ENCODE assay signal across 8 worm cellular contexts in genomic region chrII:7631171-7631570, ce11.
A peak's percentile ranks its signal among the peaks of the same experiment; 100 is the strongest.
TF ChIP-seq lines count a peak whose summit lies in the region.

No protein-coding gene starts in this region.

TF ChIP-seq in whole organism, L1 larva, 84 proteins besides CTCF, POLR2A, EP300 and RAD21 (continues in another document):
- TF ChIP-seq lin-13 (GFP tag; optimal IDR thresholded peaks at IDR 0.05; lab: Kevin White, UChicago) = no peak
- TF ChIP-seq nhr-84 (tag; optimal IDR thresholded peaks at IDR 0.05; lab: Kevin White, UChicago) = no peak
- TF ChIP-seq mep-1 (tag; optimal IDR thresholded peaks at IDR 0.05; lab: Kevin White, UChicago) = peak; percentile 7
- TF ChIP-seq pag-3 (tag; optimal IDR thresholded peaks at IDR 0.05; lab: Kevin White, UChicago; ENCODE audit: borderline replicate concordance, insufficient read depth) = no peak
- no peak for TF ChIP-seq ceh-90 (tag; optimal IDR thresholded peaks at IDR 0.05; lab: Kevin White, UChicago)
- no peak for TF ChIP-seq unc-98 (GFP tag; IDR thresholded peaks at IDR 0.05; lab: Robert Waterston, UW)
- no peak for TF ChIP-seq dsc-1 (tag; optimal IDR thresholded peaks at IDR 0.05; lab: Kevin White, UChicago)
- TF ChIP-seq tbx-2 (tag; optimal IDR thresholded peaks at IDR 0.05; lab: Kevin White, UChicago) = peak; percentile 37
- TF ChIP-seq isw-1 (GFP tag; IDR thresholded peaks at IDR 0.05; lab: Robert Waterston, UW) = no peak
- no peak for TF ChIP-seq aha-1 (tag; optimal IDR thresholded peaks at IDR 0.05; lab: Kevin White, UChicago)
- TF ChIP-seq jun-1 (tag; optimal IDR thresholded peaks at IDR 0.05; lab: Kevin White, UChicago) = no peak
- no peak for TF ChIP-seq ceh-8 (GFP tag; optimal IDR thresholded peaks at IDR 0.05; lab: Kevin White, UChicago)

TF ChIP-seq in whole organism, L2 larva, 48 proteins besides CTCF, POLR2A, EP300 and RAD21 (continues in another document):
- TF ChIP-seq nhr-21 (tag; optimal IDR thresholded peaks at IDR 0.05; lab: Kevin White, UChicago) (peak; percentile 87), sma-9 (GFP tag; optimal IDR thresholded peaks at IDR 0.05; lab: Kevin White, UChicago) (peak; percentile 91), sma-9 (tag; optimal IDR thresholded peaks at IDR 0.05; lab: Kevin White, UChicago) (no peak), gmeb-1 (tag; optimal IDR thresholded peaks at IDR 0.05; lab: Kevin White, UChicago) (peak; percentile 35), blmp-1 (tag; optimal IDR thresholded peaks at IDR 0.05; lab: Kevin White, UChicago; ENCODE audit: insufficient read depth) (peak; percentile 77), mab-5 (tag; optimal IDR thresholded peaks at IDR 0.05; lab: Kevin White, UChicago) (no peak), sma-3 (GFP tag; optimal IDR thresholded peaks at IDR 0.05; lab: Kevin White, UChicago) (peak; percentile 69), fos-1 (tag; optimal IDR thresholded peaks at IDR 0.05; lab: Kevin White, UChicago) (peak; percentile 45), crh-2 (tag; optimal IDR thresholded peaks at IDR 0.05; lab: Kevin White, UChicago) (peak; percentile 10), egl-27 (tag; optimal IDR thresholded peaks at IDR 0.05; lab: Kevin White, UChicago) (peak; percentile 62), elt-1 (tag; optimal IDR thresholded peaks at IDR 0.05; lab: Kevin White, UChicago) (no peak)

TF ChIP-seq in whole organism, L3 larva, 47 proteins besides CTCF, POLR2A, EP300 and RAD21 (continues in another document):
- no peak for TF ChIP-seq daf-12 (tag; optimal IDR thresholded peaks at IDR 0.05; lab: Kevin White, UChicago)
- TF ChIP-seq lin-15B (tag; optimal IDR thresholded peaks at IDR 0.05; lab: Kevin White, UChicago) = peak; percentile 3
- TF ChIP-seq nhr-25 (tag; optimal IDR thresholded peaks at IDR 0.05; lab: Kevin White, UChicago) = peak; percentile 63
- peak; percentile 90 for TF ChIP-seq nhr-23 (tag; optimal IDR thresholded peaks at IDR 0.05; lab: Kevin White, UChicago)
- no peak for TF ChIP-seq ztf-11 (tag; optimal IDR thresholded peaks at IDR 0.05; lab: Kevin White, UChicago)
- TF ChIP-seq sea-2 (GFP tag; optimal IDR thresholded peaks at IDR 0.05; lab: Kevin White, UChicago) = no peak
- peak in 2 of 3 experiments; percentile 35 to 95 for TF ChIP-seq elt-3 (tag; optimal IDR thresholded peaks at IDR 0.05; lab: Kevin White, UChicago)
- TF ChIP-seq unc-62 (GFP tag; optimal IDR thresholded peaks at IDR 0.05; lab: Kevin White, UChicago) = peak; percentile 52
- peak; percentile 27 for TF ChIP-seq ceh-28 (tag; optimal IDR thresholded peaks at IDR 0.05; lab: Kevin White, UChicago)
- TF ChIP-seq hmg-11 (tag; optimal IDR thresholded peaks at IDR 0.05; lab: Kevin White, UChicago) = no peak
- no peak for TF ChIP-seq nhr-12 (tag; optimal IDR thresholded peaks at IDR 0.05; lab: Kevin White, UChicago)
- TF ChIP-seq fkh-2 (tag; optimal IDR thresholded peaks at IDR 0.05; lab: Kevin White, UChicago) = no peak

TF ChIP-seq in whole organism, L4 larva, 104 proteins besides CTCF, POLR2A, EP300 and RAD21 (continues in another document):
- no peak for TF ChIP-seq Y5F2A.4 (GFP tag; optimal IDR thresholded peaks at IDR 0.05; lab: Kevin White, UChicago)
- TF ChIP-seq lin-1 (GFP tag; IDR thresholded peaks at IDR 0.05; lab: Robert Waterston, UW) = no peak
- no peak for TF ChIP-seq ama-1 (optimal IDR thresholded peaks at IDR 0.05; lab: Kevin White, UChicago)
- peak; percentile 12 for TF ChIP-seq hlh-11 (tag; optimal IDR thresholded peaks at IDR 0.05; lab: Kevin White, UChicago)
- TF ChIP-seq daf-8 (GFP tag; IDR thresholded peaks at IDR 0.05; lab: Robert Waterston, UW) = no peak
- no peak for TF ChIP-seq fos-1 (tag; optimal IDR thresholded peaks at IDR 0.05; lab: Kevin White, UChicago)
- TF ChIP-seq mdt-29 (GFP tag; IDR thresholded peaks at IDR 0.05; lab: Robert Waterston, UW) = no peak
- TF ChIP-seq hif-1 (tag; optimal IDR thresholded peaks at IDR 0.05; lab: Kevin White, UChicago) = no peak
- no peak for TF ChIP-seq F49E8.2 (tag; optimal IDR thresholded peaks at IDR 0.05; lab: Kevin White, UChicago; ENCODE audit: borderline replicate concordance)
- TF ChIP-seq lim-7 (GFP tag; IDR thresholded peaks at IDR 0.05; lab: Robert Waterston, UW) = no peak
- 0 out of 2 replicates have a peak, but pooled peaks have one; percentile 14 for TF ChIP-seq ctbp-1 (GFP tag; IDR thresholded peaks at IDR 0.05; lab: Robert Waterston, UW)
- TF ChIP-seq mes-2 (tag; optimal IDR thresholded peaks at IDR 0.05; lab: Kevin White, UChicago; ENCODE audit: poor library complexity, severe bottlenecking) = no peak

TF ChIP-seq in whole organism, late embryonic, 69 proteins besides CTCF, POLR2A, EP300 and RAD21:
- TF ChIP-seq elt-2 (tag; optimal IDR thresholded peaks at IDR 0.05; lab: Kevin White, UChicago) (peak; percentile 76), K02D7.2 (tag; optimal IDR thresholded peaks at IDR 0.05; lab: Kevin White, UChicago) (no peak)

TF ChIP-seq in whole organism, midembryonic, 9 proteins besides CTCF, POLR2A, EP300 and RAD21:
- TF ChIP-seq ztf-29 (GFP tag; IDR thresholded peaks at IDR 0.05; lab: Robert Waterston, UW) = peak; percentile 58; the same call in 1 of the 2 replicates
- TF ChIP-seq cog-1 (tag; optimal IDR thresholded peaks at IDR 0.05; lab: Kevin White, UChicago) = peak; percentile 39
- no peak for TF ChIP-seq T22C8.4 (GFP tag; IDR thresholded peaks at IDR 0.05; lab: Robert Waterston, UW)
TF ChIP-seq in whole organism, midembryonic: peak in this region for 2.

TF ChIP-seq in whole organism, mixed stage, embryonic, 35 proteins besides CTCF, POLR2A, EP300 and RAD21:
- TF ChIP-seq ceh-43 (GFP tag; optimal IDR thresholded peaks at IDR 0.05; lab: Kevin White, UChicago) (no peak), sptf-1 (tag; optimal IDR thresholded peaks at IDR 0.05; lab: Kevin White, UChicago) (no peak), hlh-1 (tag; optimal IDR thresholded peaks at IDR 0.05; lab: Kevin White, UChicago) (no peak), unc-62 (GFP tag; optimal IDR thresholded peaks at IDR 0.05; lab: Kevin White, UChicago) (peak; percentile 39), bed-3 (GFP tag; optimal IDR thresholded peaks at IDR 0.05; lab: Kevin White, UChicago) (no peak), ham-2 (GFP tag; optimal IDR thresholded peaks at IDR 0.05; lab: Kevin White, UChicago) (peak; percentile 95), ceh-39 (tag; optimal IDR thresholded peaks at IDR 0.05; lab: Kevin White, UChicago) (no peak), blmp-1 (tag; optimal IDR thresholded peaks at IDR 0.05; lab: Kevin White, UChicago) (peak; percentile 40), mep-1 (tag; optimal IDR thresholded peaks at IDR 0.05; lab: Kevin White, UChicago) (no peak), nhr-237 (tag; optimal IDR thresholded peaks at IDR 0.05; lab: Kevin White, UChicago) (peak; percentile 35), elt-3 (tag; optimal IDR thresholded peaks at IDR 0.05; lab: Kevin White, UChicago) (peak; percentile 53), sem-2 (GFP tag; optimal IDR thresholded peaks at IDR 0.05; lab: Kevin White, UChicago) (no peak), elt-1 (tag; optimal IDR thresholded peaks at IDR 0.05; lab: Kevin White, UChicago; ENCODE audit: borderline replicate concordance, insufficient read depth) (peak; percentile 40), mab-5 (tag; optimal IDR thresholded peaks at IDR 0.05; lab: Kevin White, UChicago) (no peak), tbx-8 (GFP tag; optimal IDR thresholded peaks at IDR 0.05; lab: Kevin White, UChicago) (no peak)

TF ChIP-seq in whole organism, young adult, 124 proteins besides CTCF, POLR2A, EP300 and RAD21:
- no peak for TF ChIP-seq hrde-1 (tag; optimal IDR thresholded peaks at IDR 0.05; lab: Kevin White, UChicago; ENCODE audit: borderline replicate concordance)
- no peak for TF ChIP-seq ets-4 (GFP tag; optimal IDR thresholded peaks at IDR 0.05; lab: Kevin White, UChicago)
- TF ChIP-seq lin-26 (GFP tag; IDR thresholded peaks at IDR 0.05; lab: Robert Waterston, UW) = peak; percentile 37; the same call in 1 of the 2 replicates
- peak; percentile 8 for TF ChIP-seq ztf-26 (tag; optimal IDR thresholded peaks at IDR 0.05; lab: Kevin White, UChicago)
